Worm (Caenorhabditis elegans) whole organism, young adult: ENCODE data around the gene dct-6.

Experiments used
- B0019.2 ChIP-seq: fragments of 200-800 bp; sonication (Bioruptor generic); conservative IDR thresholded peaks from 2 replicates; pipeline ENCODE4 v1.3.6; 2022; ENCODE audit warnings: missing genetic modification reagents, missing genetic modification characterization, missing compliant biosample characterization
- B0261.1 ChIP-seq: sonication (generic microtip); optimal IDR thresholded peaks from 2 replicates; lab custom pipeline; 2016; ENCODE audit warnings: mild to moderate bottlenecking, missing genetic modification characterization, moderate library complexity, missing compliant biosample characterization
- F22D6.2 ChIP-seq: sonication (generic microtip); optimal IDR thresholded peaks from 2 replicates; lab custom pipeline; 2016; ENCODE audit warnings: mild to moderate bottlenecking, missing genetic modification characterization, missing compliant biosample characterization
- F33H1.4 ChIP-seq: fragments of 200-800 bp; sonication (Bioruptor generic); IDR thresholded peaks from 2 replicates; pipeline ENCODE4 v1.3.6; 2022; ENCODE audit warnings: missing genetic modification reagents, missing genetic modification characterization, missing compliant biosample characterization
- F55B11.4 ChIP-seq: sonication (generic microtip); optimal IDR thresholded peaks from 2 replicates; lab custom pipeline; 2016; ENCODE audit warnings: missing compliant biosample characterization, missing genetic modification characterization, borderline replicate concordance; ENCODE audit not compliant: insufficient read depth
- F57C9.4 ChIP-seq: sonication (generic microtip); optimal IDR thresholded peaks from 2 replicates; lab custom pipeline; 2017; ENCODE audit warnings: mild to moderate bottlenecking, missing genetic modification characterization, missing compliant biosample characterization
- T26A5.8 ChIP-seq: sonication (generic microtip); optimal IDR thresholded peaks from 2 replicates; lab custom pipeline; 2016; ENCODE audit warnings: missing genetic modification characterization, missing compliant biosample characterization
- attf-6 ChIP-seq: fragments of 200-800 bp; sonication (Bioruptor generic); IDR thresholded peaks from 2 replicates; pipeline ENCODE4 v1.3.6; 2022; ENCODE audit warnings: missing genetic modification reagents, missing genetic modification characterization, missing compliant biosample characterization
- bed-2 ChIP-seq: fragments of 200-800 bp; sonication (Bioruptor generic); IDR thresholded peaks from 2 replicates; pipeline ENCODE4 v1.3.6; 2022; ENCODE audit warnings: missing genetic modification reagents, missing genetic modification characterization, missing compliant biosample characterization
- ccch-3 ChIP-seq: fragments of 200-800 bp; sonication (Bioruptor generic); optimal IDR thresholded peaks from 2 replicates; lab custom pipeline; 2018; ENCODE audit warnings: mild to moderate bottlenecking, missing genetic modification characterization, missing compliant biosample characterization
- ceh-27 ChIP-seq: fragments of 200-800 bp; sonication (Bioruptor generic); optimal IDR thresholded peaks from 2 replicates; lab custom pipeline; 2018; ENCODE audit warnings: mild to moderate bottlenecking, missing genetic modification characterization, moderate library complexity, missing compliant biosample characterization
- ceh-58 ChIP-seq: fragments of 200-800 bp; sonication (Bioruptor generic); IDR thresholded peaks from 2 replicates; pipeline ENCODE4 v1.3.6; 2022; ENCODE audit warnings: missing genetic modification characterization, missing compliant biosample characterization
- ceh-79 ChIP-seq: sonication (generic microtip); optimal IDR thresholded peaks from 2 replicates; lab custom pipeline; 2017; ENCODE audit warnings: mild to moderate bottlenecking, missing genetic modification characterization, missing compliant biosample characterization
- chd-7 ChIP-seq: sonication (generic microtip); optimal IDR thresholded peaks from 2 replicates; lab custom pipeline; 2016; ENCODE audit warnings: mild to moderate bottlenecking, missing genetic modification characterization, moderate library complexity, missing compliant biosample characterization
- die-1 ChIP-seq: sonication (generic microtip); optimal IDR thresholded peaks from 2 replicates; lab custom pipeline; 2016; ENCODE audit warnings: missing genotype, mild to moderate bottlenecking, missing genetic modification characterization, missing compliant biosample characterization
- dpl-1 ChIP-seq: fragments of 150-350 bp; optimal IDR thresholded peaks from 2 replicates; lab custom pipeline; 2014; ENCODE audit warnings: missing biosample characterization, missing genetic modification reagents, missing genetic modification characterization
- egl-18 ChIP-seq: fragments of 200-800 bp; sonication (Bioruptor generic); IDR thresholded peaks from 2 replicates; pipeline ENCODE4 v1.3.6; 2022; ENCODE audit warnings: missing genetic modification reagents, missing genetic modification characterization, missing compliant biosample characterization
- ekl-4 ChIP-seq: fragments of 200-800 bp; sonication (Bioruptor generic); IDR thresholded peaks from 2 replicates; pipeline ENCODE4 v1.3.6; 2022; ENCODE audit warnings: missing genetic modification reagents, missing genetic modification characterization, missing compliant biosample characterization
- ets-4 ChIP-seq: fragments of 200-800 bp; sonication (Bioruptor generic); optimal IDR thresholded peaks from 2 replicates; lab custom pipeline; 2018; ENCODE audit warnings: mild to moderate bottlenecking, missing genetic modification characterization, missing compliant biosample characterization
- fkh-3 ChIP-seq: sonication (generic microtip); optimal IDR thresholded peaks from 2 replicates; lab custom pipeline; 2016; ENCODE audit warnings: mild to moderate bottlenecking, missing genetic modification characterization, missing compliant biosample characterization
- gei-17 ChIP-seq: fragments of 200-800 bp; sonication (Bioruptor generic); optimal IDR thresholded peaks from 2 replicates; lab custom pipeline; 2018; ENCODE audit warnings: mild to moderate bottlenecking, missing genetic modification characterization, missing compliant biosample characterization
- hmg-20 ChIP-seq: fragments of 200-800 bp; sonication (Bioruptor generic); IDR thresholded peaks from 2 replicates; pipeline ENCODE4 v1.3.6; 2022; ENCODE audit warnings: missing genetic modification reagents, missing genetic modification characterization, missing compliant biosample characterization
- hrde-1 ChIP-seq: sonication (generic microtip); optimal IDR thresholded peaks from 2 replicates; lab custom pipeline; 2016; ENCODE audit warnings: missing genetic modification characterization, mild to moderate bottlenecking, missing compliant biosample characterization, moderate library complexity, missing genotype, missing genetic modification reagents, borderline replicate concordance
- let-526 ChIP-seq: fragments of 200-800 bp; sonication (Bioruptor generic); IDR thresholded peaks from 2 replicates; pipeline ENCODE4 v1.3.6; 2022; ENCODE audit warnings: missing genetic modification reagents, missing genetic modification characterization, missing compliant biosample characterization
- lin-26 ChIP-seq: fragments of 200-800 bp; sonication (Bioruptor generic); IDR thresholded peaks from 2 replicates; pipeline ENCODE4 v1.3.6; 2022; ENCODE audit warnings: missing genetic modification reagents, missing genetic modification characterization, missing compliant biosample characterization
- lin-40 ChIP-seq: sonication (generic microtip); optimal IDR thresholded peaks from 2 replicates; lab custom pipeline; 2016; ENCODE audit warnings: missing genetic modification characterization, mild to moderate bottlenecking, missing compliant biosample characterization, missing genotype, missing genetic modification reagents
- lir-1 ChIP-seq: fragments of 200-800 bp; sonication (Bioruptor generic); conservative IDR thresholded peaks from 2 replicates; pipeline ENCODE4 v1.3.6; 2022; ENCODE audit warnings: missing genetic modification reagents, missing genetic modification characterization, missing compliant biosample characterization
- madf-6 ChIP-seq: fragments of 200-800 bp; sonication (Bioruptor generic); IDR thresholded peaks from 2 replicates; pipeline ENCODE4 v1.3.6; 2022; ENCODE audit warnings: missing genetic modification reagents, missing genetic modification characterization, missing compliant biosample characterization
- madf-8 ChIP-seq: fragments of 200-800 bp; sonication (Bioruptor generic); conservative IDR thresholded peaks from 2 replicates; pipeline ENCODE4 v1.3.6; 2022; ENCODE audit warnings: missing genetic modification reagents, missing genetic modification characterization, missing compliant biosample characterization
- mel-28 ChIP-seq: sonication (generic microtip); optimal IDR thresholded peaks from 2 replicates; lab custom pipeline; 2016; ENCODE audit warnings: borderline replicate concordance, mild to moderate bottlenecking, missing genetic modification characterization, missing compliant biosample characterization
- mxl-1 ChIP-seq: sonication (generic microtip); optimal IDR thresholded peaks from 2 replicates; lab custom pipeline; 2016; ENCODE audit warnings: missing genetic modification characterization, missing compliant biosample characterization
- nfyb-1 ChIP-seq: fragments of 200-800 bp; sonication (Bioruptor generic); IDR thresholded peaks from 2 replicates; pipeline ENCODE4 v1.3.6; 2022; ENCODE audit warnings: missing genetic modification reagents, missing genetic modification characterization, missing compliant biosample characterization
- nhr-27 ChIP-seq: fragments of 200-800 bp; sonication (Bioruptor generic); optimal IDR thresholded peaks from 2 replicates; lab custom pipeline; 2018; ENCODE audit warnings: mild to moderate bottlenecking, missing genetic modification characterization, moderate library complexity, missing compliant biosample characterization
- pha-4 ChIP-seq: fragments of 150-350 bp; sonication (generic microtip); optimal IDR thresholded peaks from 2 replicates; lab custom pipeline; 2014; ENCODE audit warnings: missing biosample characterization, missing genetic modification reagents, missing genetic modification characterization
- sea-2 ChIP-seq: fragments of 200-800 bp; sonication (Bioruptor generic); IDR thresholded peaks from 2 replicates; pipeline ENCODE4 v1.3.6; 2022; ENCODE audit warnings: missing genetic modification characterization, missing compliant biosample characterization
- snpc-1.1 ChIP-seq: sonication (generic microtip); optimal IDR thresholded peaks from 2 replicates; lab custom pipeline; 2017; ENCODE audit warnings: missing genetic modification characterization, mild to moderate bottlenecking, missing compliant biosample characterization, antibody characterized with exemption, moderate library complexity, missing genotype, missing genetic modification reagents; ENCODE audit not compliant: insufficient read depth
- snpc-4 ChIP-seq, 5 experiments: fragments of 150-350 bp in 1 of 5; sonication (generic microtip) in 4 of 5; optimal IDR thresholded peaks; 2 replicates each; lab custom pipeline; 2014 to 2018; ENCODE audit warnings: missing genetic modification characterization in 5 of 5, missing biosample characterization in 3 of 5, antibody characterized with exemption in 2 of 5, mild to moderate bottlenecking in 2 of 5, missing compliant biosample characterization in 2 of 5, missing genotype in 2 of 5, moderate library complexity in 2 of 5, missing genetic modification reagents in 1 of 5
- tbp1 ChIP-seq: fragments of 200-800 bp; sonication (Bioruptor generic); optimal IDR thresholded peaks from 2 replicates; lab custom pipeline; 2018; ENCODE audit warnings: mild to moderate bottlenecking, missing genetic modification characterization, missing compliant biosample characterization
- tlf-1 ChIP-seq: fragments of 200-800 bp; sonication (Bioruptor generic); optimal IDR thresholded peaks from 2 replicates; lab custom pipeline; 2018; ENCODE audit warnings: mild to moderate bottlenecking, missing genetic modification characterization, missing compliant biosample characterization
- unc-130 ChIP-seq: sonication (generic microtip); optimal IDR thresholded peaks from 2 replicates; lab custom pipeline; 2016; ENCODE audit warnings: missing genetic modification reagents, missing genetic modification characterization, missing compliant biosample characterization
- zfh-2 ChIP-seq: fragments of 200-800 bp; sonication (Bioruptor generic); conservative IDR thresholded peaks from 2 replicates; pipeline ENCODE4 v1.3.6; 2022; ENCODE audit warnings: missing genetic modification reagents, missing genetic modification characterization, missing compliant biosample characterization
- ztf-25 ChIP-seq: fragments of 200-800 bp; sonication (Bioruptor generic); IDR thresholded peaks from 2 replicates; pipeline ENCODE4 v1.3.6; 2022; ENCODE audit warnings: missing genetic modification reagents, missing genetic modification characterization, missing compliant biosample characterization
- ztf-26 ChIP-seq: sonication (generic microtip); optimal IDR thresholded peaks from 2 replicates; lab custom pipeline; 2017; ENCODE audit warnings: missing genetic modification characterization, missing compliant biosample characterization
- ztf-28 ChIP-seq: fragments of 200-800 bp; sonication (Bioruptor generic); IDR thresholded peaks from 2 replicates; pipeline ENCODE4 v1.3.6; 2022; ENCODE audit warnings: missing genetic modification reagents, missing genetic modification characterization, missing compliant biosample characterization

The dct-6 gene

DNA sequence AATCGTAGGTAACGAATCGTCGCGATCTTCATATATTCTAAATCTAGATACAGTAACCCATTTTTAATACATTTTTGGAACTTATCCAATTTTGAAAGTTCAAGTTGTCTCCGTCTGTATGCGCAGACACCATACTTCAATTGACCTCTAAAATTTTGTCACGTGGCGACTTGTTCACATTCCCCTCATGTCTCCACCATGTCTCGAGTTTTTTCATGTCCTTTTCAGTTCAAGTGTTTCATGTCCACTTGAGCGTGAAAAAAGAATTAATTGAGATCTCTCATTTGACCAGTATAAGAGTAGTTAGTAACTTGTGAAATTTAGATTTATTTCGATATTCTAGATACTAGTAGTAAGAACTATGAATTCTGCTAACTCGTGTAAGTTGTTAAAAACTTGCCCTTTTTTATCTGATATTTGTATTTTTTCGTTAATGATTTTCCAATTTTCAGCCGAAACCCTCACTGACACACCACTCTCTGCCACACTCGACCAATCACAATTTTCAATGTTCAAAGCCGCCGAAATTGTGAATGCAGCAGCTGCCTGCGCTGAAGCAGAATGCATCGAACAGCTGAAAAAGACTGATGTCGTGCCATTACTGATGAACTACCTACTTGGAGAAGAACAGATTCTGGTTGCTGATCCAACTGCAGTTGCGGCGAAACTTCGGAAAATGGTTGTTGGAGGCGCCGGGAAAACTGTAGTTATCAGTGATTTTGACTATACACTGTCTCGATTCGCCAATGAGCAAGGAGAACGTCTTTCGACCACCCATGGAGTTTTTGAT lies 14.4 kb upstream of the dct-6 start:
- TF ChIP-seq B0261.1 (tag; lab: Kevin White, UChicago): no peak
- TF ChIP-seq ztf-25 (GFP tag; lab: Robert Waterston, UW): no peak
- peak; percentile 7 for TF ChIP-seq chd-7 (tag; lab: Kevin White, UChicago)
- no peak for TF ChIP-seq madf-8 (GFP tag; lab: Robert Waterston, UW)
- no peak for TF ChIP-seq tbp1 (GFP tag; lab: Kevin White, UChicago)
- TF ChIP-seq ceh-27 (GFP tag; lab: Kevin White, UChicago): peak; percentile 86
- no peak for TF ChIP-seq attf-6 (GFP tag; lab: Robert Waterston, UW)
- no peak for TF ChIP-seq sea-2
- no peak for TF ChIP-seq F55B11.4
- 0 out of 2 replicates have a peak, but pooled peaks have one; percentile 58 for TF ChIP-seq ceh-58 (GFP tag; lab: Robert Waterston, UW)
- TF ChIP-seq let-526 (GFP tag; lab: Robert Waterston, UW): no peak
- no peak for TF ChIP-seq pha-4 (tag; lab: Kevin White, UChicago)
- TF ChIP-seq ets-4 (GFP tag; lab: Kevin White, UChicago): no peak
- no peak for TF ChIP-seq F57C9.4
- TF ChIP-seq lin-40: peak; percentile 25
- no peak for TF ChIP-seq ccch-3 (GFP tag; lab: Kevin White, UChicago)
- no peak for TF ChIP-seq mel-28 (tag; lab: Kevin White, UChicago)
- TF ChIP-seq ceh-79 (tag; lab: Kevin White, UChicago): no peak
- TF ChIP-seq unc-130 (GFP tag; lab: Kevin White, UChicago): no peak
- no peak for TF ChIP-seq madf-6 (GFP tag; lab: Robert Waterston, UW)
- TF ChIP-seq zfh-2 (GFP tag; lab: Robert Waterston, UW): 0 out of 2 replicates have a peak, but pooled peaks have one; percentile 6
- TF ChIP-seq, all 124 proteins: peak for 5

- no peak for TF ChIP-seq B0019.2 (GFP tag; lab: Robert Waterston, UW)
- TF ChIP-seq T26A5.8: no peak
- no peak for TF ChIP-seq bed-2
- TF ChIP-seq fkh-3 (tag; lab: Kevin White, UChicago): no peak
- TF ChIP-seq nhr-27 (tag; lab: Kevin White, UChicago): no peak
- TF ChIP-seq ztf-26 (tag; lab: Kevin White, UChicago): no peak
- TF ChIP-seq ekl-4 (GFP tag; lab: Robert Waterston, UW): peak; percentile 7; the same call in 1 of the 2 replicates
- TF ChIP-seq mxl-1: no peak
- TF ChIP-seq egl-18: 0 out of 2 replicates have a peak, but pooled peaks have one; percentile 3
- no peak for TF ChIP-seq gei-17 (GFP tag; lab: Kevin White, UChicago)
- peak; percentile 38; the same call in 1 of the 2 replicates for TF ChIP-seq lin-26 (GFP tag; lab: Robert Waterston, UW)
- peak; percentile 43 for TF ChIP-seq tlf-1 (GFP tag; lab: Kevin White, UChicago)
- no peak for TF ChIP-seq let-526 (GFP tag; lab: Robert Waterston, UW)
- no peak for TF ChIP-seq ztf-28 (GFP tag; lab: Robert Waterston, UW)
- no peak for TF ChIP-seq F22D6.2 (tag; lab: Kevin White, UChicago)
- 0 out of 2 replicates have a peak, but pooled peaks have one; percentile 54 for TF ChIP-seq nfyb-1 (GFP tag; lab: Robert Waterston, UW)
- TF ChIP-seq hrde-1 (tag; lab: Kevin White, UChicago): peak; percentile 88
- TF ChIP-seq lir-1 (GFP tag; lab: Robert Waterston, UW): no peak
- no peak for TF ChIP-seq dpl-1 (GFP tag; lab: Kevin White, UChicago)
- TF ChIP-seq F33H1.4 (GFP tag; lab: Robert Waterston, UW): no peak
- peak; percentile 36 for TF ChIP-seq snpc-4 (GFP tag; optimal IDR thresholded peaks at IDR 0.05; lab: Kevin White, UChicago)
- no peak for TF ChIP-seq snpc-4 (tag; optimal IDR thresholded peaks at IDR 0.05; lab: Kevin White, UChicago)
- no peak for TF ChIP-seq snpc-1.1
- peak; percentile 28; the same call in 1 of the 2 replicates for TF ChIP-seq hmg-20 (GFP tag; lab: Robert Waterston, UW)
- no peak for TF ChIP-seq die-1 (tag; lab: Kevin White, UChicago)
Measured at ce11 chrIII:5953041-5953912, 12.9 kb upstream of the dct-6 start.
